Worm (Caenorhabditis elegans) whole organism, L1 larva: ENCODE results near the gene Y48A6B.9.

ENCODE experiments used
- C34B4.2 ChIP-seq: sonication (generic microtip); optimal IDR thresholded peaks from 2 replicates; lab custom pipeline; 2017; ENCODE audit warnings: mild to moderate bottlenecking, missing genetic modification characterization, missing compliant biosample characterization
- Y116A8C.19 ChIP-seq: sonication (generic microtip); optimal IDR thresholded peaks from 2 replicates; lab custom pipeline; 2016; ENCODE audit warnings: missing compliant biosample characterization, missing genetic modification characterization, borderline replicate concordance
- aha-1 ChIP-seq: fragments of 150-350 bp; optimal IDR thresholded peaks from 2 replicates; lab custom pipeline; 2014; ENCODE audit warnings: missing biosample characterization, missing genetic modification characterization
- ceh-63 ChIP-seq: fragments of 200-800 bp; sonication (Bioruptor generic); optimal IDR thresholded peaks from 2 replicates; lab custom pipeline; 2018; ENCODE audit warnings: mild to moderate bottlenecking, missing genetic modification characterization, missing compliant biosample characterization
- ceh-8 ChIP-seq: fragments of 200-800 bp; sonication (Bioruptor generic); optimal IDR thresholded peaks from 2 replicates; lab custom pipeline; 2018; ENCODE audit warnings: mild to moderate bottlenecking, missing genetic modification characterization, moderate library complexity, missing compliant biosample characterization
- ceh-82 ChIP-seq, 3 experiments: fragments of 150-350 bp in 1 of 3; sonication (generic microtip) in 2 of 3; optimal IDR thresholded peaks; 2 replicates each; lab custom pipeline; 2014 to 2017; ENCODE audit warnings: missing biosample characterization in 3 of 3, missing genetic modification characterization in 3 of 3
- ceh-88 ChIP-seq: fragments of 200-800 bp; sonication (Bioruptor generic); IDR thresholded peaks from 2 replicates; pipeline ENCODE4 v1.3.6; 2022; ENCODE audit warnings: missing genetic modification characterization, missing compliant biosample characterization
- ceh-90 ChIP-seq: sonication (generic microtip); optimal IDR thresholded peaks from 2 replicates; lab custom pipeline; 2016; ENCODE audit warnings: missing genetic modification characterization, missing compliant biosample characterization
- ces-1 ChIP-seq: fragments of 150-350 bp; optimal IDR thresholded peaks from 2 replicates; lab custom pipeline; 2014; ENCODE audit warnings: missing biosample characterization, missing genetic modification reagents, missing genetic modification characterization
- efl-1 ChIP-seq, 4 experiments: fragments of 150-350 bp; optimal IDR thresholded peaks in 3 of 4; peaks in 1 of 4; 1 replicate in 1 of 4; 2 replicates in 3 of 4; lab custom pipeline; 2014; ENCODE audit warnings: missing biosample characterization in 2 of 4, missing genetic modification characterization in 2 of 4, missing genetic modification reagents in 2 of 4
- elt-2 ChIP-seq: sonication (generic microtip); optimal IDR thresholded peaks from 2 replicates; lab custom pipeline; 2016; ENCODE audit warnings: missing genetic modification characterization, mild to moderate bottlenecking, inconsistent platforms, missing compliant biosample characterization, missing genetic modification reagents
- fkh-10 ChIP-seq: sonication (generic microtip); optimal IDR thresholded peaks from 2 replicates; lab custom pipeline; 2017; ENCODE audit warnings: missing biosample characterization, missing genetic modification reagents, missing genetic modification characterization
- fkh-4 ChIP-seq: sonication (generic microtip); optimal IDR thresholded peaks from 2 replicates; lab custom pipeline; 2016; ENCODE audit warnings: missing compliant biosample characterization, missing genetic modification characterization, borderline replicate concordance
- grh-1 ChIP-seq: fragments of 200-800 bp; sonication (Bioruptor generic); IDR thresholded peaks from 2 replicates; pipeline ENCODE4 v1.3.6; 2022; ENCODE audit warnings: missing genetic modification reagents, missing genetic modification characterization, missing compliant biosample characterization
- hlh-17 ChIP-seq: fragments of 200-800 bp; sonication (Bioruptor generic); optimal IDR thresholded peaks from 2 replicates; lab custom pipeline; 2018; ENCODE audit warnings: missing genetic modification characterization, mild to moderate bottlenecking, missing compliant biosample characterization, moderate library complexity, borderline replicate concordance
- hpl-2 ChIP-seq: fragments of 150-350 bp; optimal IDR thresholded peaks from 2 replicates; lab custom pipeline; 2014; ENCODE audit warnings: missing biosample characterization, missing genetic modification reagents, missing genetic modification characterization
- irx-1 ChIP-seq: sonication (generic microtip); optimal IDR thresholded peaks from 2 replicates; lab custom pipeline; 2016; ENCODE audit warnings: missing genetic modification characterization, missing compliant biosample characterization
- isw-1 ChIP-seq: fragments of 200-800 bp; sonication (Bioruptor generic); IDR thresholded peaks from 2 replicates; pipeline ENCODE4 v1.3.6; 2022; ENCODE audit warnings: missing genetic modification characterization, missing compliant biosample characterization
- lin-13 ChIP-seq: fragments of 150-350 bp; optimal IDR thresholded peaks from 2 replicates; lab custom pipeline; 2014; ENCODE audit warnings: missing biosample characterization, missing genetic modification reagents, missing genetic modification characterization
- lin-15B ChIP-seq: fragments of 150-350 bp; sonication (generic microtip); optimal IDR thresholded peaks from 3 replicates; lab custom pipeline; 2014; ENCODE audit warnings: missing biosample characterization, missing genetic modification characterization
- lin-39 ChIP-seq: fragments of 150-350 bp; optimal IDR thresholded peaks from 2 replicates; lab custom pipeline; 2014; ENCODE audit warnings: missing biosample characterization, missing genetic modification reagents, missing genetic modification characterization
- mab-9 ChIP-seq: fragments of 200-800 bp; sonication (Bioruptor generic); IDR thresholded peaks from 2 replicates; pipeline ENCODE4 v1.3.6; 2022; ENCODE audit warnings: missing genetic modification reagents, missing genetic modification characterization, missing compliant biosample characterization
- mdl-1 ChIP-seq, 2 experiments: fragments of 150-350 bp; optimal IDR thresholded peaks; 2 replicates each; lab custom pipeline; 2014 to 2017; ENCODE audit warnings: missing biosample characterization in 2 of 2, missing genetic modification characterization in 2 of 2, inconsistent platforms in 1 of 2
- mef-2 ChIP-seq: fragments of 150-350 bp; optimal IDR thresholded peaks from 2 replicates; lab custom pipeline; 2014; ENCODE audit warnings: missing biosample characterization, missing genetic modification characterization
- mep-1 ChIP-seq: fragments of 150-350 bp; optimal IDR thresholded peaks from 2 replicates; lab custom pipeline; 2014; ENCODE audit warnings: missing biosample characterization, missing genetic modification characterization
- nhr-237 ChIP-seq: fragments of 150-350 bp; optimal IDR thresholded peaks from 2 replicates; lab custom pipeline; 2014; ENCODE audit warnings: missing biosample characterization, missing genetic modification characterization
- nhr-77 ChIP-seq: fragments of 150-350 bp; optimal IDR thresholded peaks from 2 replicates; lab custom pipeline; 2014; ENCODE audit warnings: missing biosample characterization, missing genetic modification characterization
- nhr-90 ChIP-seq: sonication (generic microtip); optimal IDR thresholded peaks from 2 replicates; lab custom pipeline; 2016; ENCODE audit warnings: mild to moderate bottlenecking, missing genetic modification characterization, missing compliant biosample characterization; ENCODE audit not compliant: poor library complexity
- skn-1 ChIP-seq: fragments of 150-350 bp; optimal IDR thresholded peaks from 2 replicates; lab custom pipeline; 2014; ENCODE audit warnings: missing biosample characterization, missing genetic modification characterization
- snpc-4 ChIP-seq: fragments of 150-350 bp; optimal IDR thresholded peaks from 2 replicates; lab custom pipeline; 2014; ENCODE audit warnings: missing biosample characterization, missing genetic modification characterization
- sox-4 ChIP-seq: sonication (generic microtip); optimal IDR thresholded peaks from 2 replicates; lab custom pipeline; 2016; ENCODE audit warnings: missing genetic modification characterization, missing compliant biosample characterization
- unc-130 ChIP-seq: fragments of 150-350 bp; optimal IDR thresholded peaks from 2 replicates; lab custom pipeline; 2017; ENCODE audit warnings: missing biosample characterization, missing genetic modification characterization, inconsistent platforms
- unc-62 ChIP-seq: fragments of 150-350 bp; optimal IDR thresholded peaks from 2 replicates; lab custom pipeline; 2014; ENCODE audit warnings: missing biosample characterization, missing genetic modification reagents, missing genetic modification characterization
- unc-98 ChIP-seq: fragments of 200-800 bp; sonication (Bioruptor generic); IDR thresholded peaks from 2 replicates; pipeline ENCODE4 v1.3.6; 2022; ENCODE audit warnings: missing genetic modification characterization, missing compliant biosample characterization
- xbp-1 ChIP-seq: sonication (generic microtip); optimal IDR thresholded peaks from 2 replicates; lab custom pipeline; 2016; ENCODE audit warnings: missing genetic modification characterization, missing compliant biosample characterization
- zag-1 ChIP-seq: fragments of 150-350 bp; optimal IDR thresholded peaks from 2 replicates; lab custom pipeline; 2014; ENCODE audit warnings: missing biosample characterization, missing genetic modification characterization

Y48A6B.9 gene

ce11 chrIII:11008869-11009268, 24.1 kb upstream of the Y48A6B.9 start, which contains the start of gene exos-1:
Gene exos-1 (plus strand): TSS chrIII:11009043.
- TF ChIP-seq hlh-17 (GFP tag; lab: Kevin White, UChicago) (no peak), fkh-10 (GFP tag; lab: Kevin White, UChicago) (no peak), mab-9 (GFP tag; lab: Robert Waterston, UW) (no peak)

ce11 chrIII:11010597-11010996, 22.4 kb upstream of the Y48A6B.9 start:
- TF ChIP-seq ces-1 (GFP tag; lab: Kevin White, UChicago) (no peak), efl-1 (optimal IDR thresholded peaks at IDR 0.05; lab: Kevin White, UChicago) (no peak), efl-1 (GFP tag; optimal IDR thresholded peaks at IDR 0.05 in 1 of 2; lab: Kevin White, UChicago) (peak in 1 of 2 experiments; percentile 72), lin-15B (no peak)

ce11 chrIII:11012264-11012663, 20.7 kb upstream of the Y48A6B.9 start, which contains the start of gene kvs-4:
Gene kvs-4 (plus strand): TSS chrIII:11012564.
- TF ChIP-seq nhr-77 (tag; lab: Kevin White, UChicago) (no peak), ceh-90 (tag; lab: Kevin White, UChicago) (no peak), elt-2 (tag; lab: Kevin White, UChicago) (no peak), xbp-1 (no peak), unc-98 (no peak), nhr-237 (tag; lab: Kevin White, UChicago) (no peak), mep-1 (tag; lab: Kevin White, UChicago) (no peak), snpc-4 (tag; lab: Kevin White, UChicago) (no peak), irx-1 (tag; lab: Kevin White, UChicago) (no peak), zag-1 (tag; lab: Kevin White, UChicago) (no peak), aha-1 (tag; lab: Kevin White, UChicago) (no peak), ceh-63 (GFP tag; lab: Kevin White, UChicago) (no peak), sox-4 (tag; lab: Kevin White, UChicago) (no peak), unc-130 (tag; lab: Kevin White, UChicago) (no peak), lin-13 (no peak), mdl-1 (tag; optimal IDR thresholded peaks at IDR 0.05; lab: Kevin White, UChicago) (no peak)

ce11 chrIII:11022278-11022677, 10.7 kb upstream of the Y48A6B.9 start:
- TF ChIP-seq hpl-2 (GFP tag; lab: Kevin White, UChicago) (no peak), efl-1 (optimal IDR thresholded peaks at IDR 0.05; lab: Kevin White, UChicago) (no peak), efl-1 (GFP tag; optimal IDR thresholded peaks at IDR 0.05 in 1 of 2; lab: Kevin White, UChicago) (peak in 1 of 2 experiments; percentile 87), skn-1 (tag; lab: Kevin White, UChicago) (no peak)
- TF ChIP-seq, all 84 proteins: peak for 1

- TF ChIP-seq fkh-10 (GFP tag; lab: Kevin White, UChicago) (no peak), aha-1 (tag; lab: Kevin White, UChicago) (no peak), ceh-88 (GFP tag; lab: Robert Waterston, UW) (no peak), mef-2 (tag; lab: Kevin White, UChicago) (no peak), fkh-4 (tag; lab: Kevin White, UChicago) (no peak), hlh-17 (GFP tag; lab: Kevin White, UChicago) (no peak), elt-2 (tag; lab: Kevin White, UChicago) (no peak), nhr-90 (no peak), lin-15B (no peak), snpc-4 (tag; lab: Kevin White, UChicago) (no peak), unc-98 (no peak), lin-39 (tag; lab: Kevin White, UChicago) (no peak), unc-62 (GFP tag; lab: Kevin White, UChicago) (no peak), Y116A8C.19 (tag; lab: Kevin White, UChicago) (no peak), C34B4.2 (tag; lab: Kevin White, UChicago) (no peak), grh-1 (GFP tag; lab: Robert Waterston, UW) (no peak), isw-1 (GFP tag; lab: Robert Waterston, UW) (no peak), ceh-82 (tag; optimal IDR thresholded peaks at IDR 0.05; lab: Kevin White, UChicago) (no peak), ceh-8 (GFP tag; lab: Kevin White, UChicago) (no peak)
These were observed 7.8 kb upstream of the Y48A6B.9 start for ce11 chrIII:11025138-11025537.
